Fruit fly (Drosophila melanogaster): ENCODE results near the gene CG7601.

The CG7601 gene

dm6 chr3R:29736678-29737093, at the start of gene CG7601, which contains the start of gene CIA30:
TSS of gene CG7601 (minus strand) at chr3R:29736745.
TSS of gene CIA30 (plus strand) at chr3R:29736965.
- peak; percentile 98 for TF ChIP-seq noc (tag; optimal IDR thresholded peaks at IDR 0.05)

- TF ChIP-seq noc (tag; optimal IDR thresholded peaks at IDR 0.05) = no peak
These were observed 48.7 kb upstream of the CG7601 start for dm6 chr3R:29785242-29785641.

- no peak for TF ChIP-seq noc (tag; optimal IDR thresholded peaks at IDR 0.05)
These were observed 46.7 kb upstream of the CG7601 start for dm6 chr3R:29783210-29783609.

- TF ChIP-seq noc (tag; optimal IDR thresholded peaks at IDR 0.05) = peak; percentile 82
These were observed 45.8 kb upstream of the CG7601 start for dm6 chr3R:29782367-29782766.

- no peak for TF ChIP-seq noc (tag; optimal IDR thresholded peaks at IDR 0.05)
These were observed 45.3 kb upstream of the CG7601 start for dm6 chr3R:29781874-29782273.

- TF ChIP-seq noc (tag; optimal IDR thresholded peaks at IDR 0.05) = no peak
These were observed 44.0 kb upstream of the CG7601 start, which contains the start of gene fig for dm6 chr3R:29780402-29781029. TSS of gene fig (minus strand) at chr3R:29780452.

- TF ChIP-seq noc (tag; optimal IDR thresholded peaks at IDR 0.05) = peak; percentile 63
These were observed 42.4 kb upstream of the CG7601 start for dm6 chr3R:29778985-29779298.

dm6 chr3R:29778139-29778984, 41.8 kb upstream of the CG7601 start:
- TF ChIP-seq noc (tag; optimal IDR thresholded peaks at IDR 0.05) = no peak

- no peak for TF ChIP-seq noc (tag; optimal IDR thresholded peaks at IDR 0.05)
These were observed 40.7 kb upstream of the CG7601 start for dm6 chr3R:29777213-29777612.

- TF ChIP-seq noc (tag; optimal IDR thresholded peaks at IDR 0.05) = peak; percentile 14
These were observed 39.5 kb upstream of the CG7601 start for dm6 chr3R:29775755-29776686.

dm6 chr3R:29774360-29775193, 38.0 kb upstream of the CG7601 start:
- TF ChIP-seq noc (tag; optimal IDR thresholded peaks at IDR 0.05) = no peak

dm6 chr3R:29773833-29774324, 37.3 kb upstream of the CG7601 start:
- peak; percentile 91 for TF ChIP-seq noc (tag; optimal IDR thresholded peaks at IDR 0.05)

dm6 chr3R:29772795-29773331, 36.3 kb upstream of the CG7601 start:
- TF ChIP-seq noc (tag; optimal IDR thresholded peaks at IDR 0.05) = peak; percentile 39

dm6 chr3R:29772090-29772794, 35.7 kb upstream of the CG7601 start:
- peak; percentile 34 for TF ChIP-seq noc (tag; optimal IDR thresholded peaks at IDR 0.05)
